Fruit fly (Drosophila melanogaster) whole organism, pupa: Measurements from ENCODE around the gene fws.

Experiments used
- CG10348 ChIP-seq: fragments of 200-800 bp; sonication (Bioruptor generic); IDR thresholded peaks from 2 replicates; pipeline ENCODE4 v1.3.6; 2022; ENCODE audit warnings: missing biosample characterization, missing genetic modification characterization
- CG12605 ChIP-seq: fragments of 200-800 bp; sonication (Bioruptor generic); IDR thresholded peaks from 2 replicates; pipeline ENCODE4 v1.3.6; 2022; ENCODE audit warnings: missing biosample characterization, missing genetic modification characterization
- CG13204 ChIP-seq: fragments of 200-800 bp; sonication (Bioruptor generic); optimal IDR thresholded peaks from 2 replicates; lab custom pipeline; 2018; ENCODE audit warnings: missing biosample characterization, mild to moderate bottlenecking, missing genetic modification characterization, moderate library complexity
- CG14655 ChIP-seq: fragments of 200-800 bp; sonication (Bioruptor generic); optimal IDR thresholded peaks from 3 replicates; lab custom pipeline; 2017; ENCODE audit warnings: mild to moderate bottlenecking, missing biosample characterization, missing genetic modification reagents, missing genetic modification characterization
- CG15710 ChIP-seq: fragments of 200-800 bp; sonication (Bioruptor generic); optimal IDR thresholded peaks from 2 replicates; lab custom pipeline; 2018; ENCODE audit warnings: missing biosample characterization, mild to moderate bottlenecking, missing genetic modification characterization, moderate library complexity
- CG17806 ChIP-seq: fragments of 200-800 bp; sonication (Bioruptor generic); optimal IDR thresholded peaks from 2 replicates; lab custom pipeline; 2018; ENCODE audit warnings: missing biosample characterization, mild to moderate bottlenecking, missing genetic modification characterization, moderate library complexity
- CG32121 ChIP-seq: fragments of 200-800 bp; sonication (Bioruptor generic); IDR thresholded peaks from 2 replicates; pipeline ENCODE4 v1.3.6; 2022; ENCODE audit warnings: missing biosample characterization, missing genetic modification characterization
- CG34367 ChIP-seq: fragments of 200-800 bp; sonication (Bioruptor generic); optimal IDR thresholded peaks from 2 replicates; lab custom pipeline; 2018; ENCODE audit warnings: missing biosample characterization, mild to moderate bottlenecking, missing genetic modification characterization
- CG4496 ChIP-seq: fragments of 200-800 bp; sonication (Bioruptor generic); IDR thresholded peaks from 3 replicates; pipeline ENCODE4 v1.3.6; 2022; ENCODE audit warnings: missing biosample characterization, missing genetic modification characterization
- CG8159 ChIP-seq: fragments of 200-800 bp; sonication (Bioruptor generic); optimal IDR thresholded peaks from 3 replicates; lab custom pipeline; 2018; ENCODE audit warnings: missing biosample characterization, mild to moderate bottlenecking, missing genetic modification characterization, moderate library complexity
- CG8301 ChIP-seq: fragments of 200-800 bp; sonication (Bioruptor generic); optimal IDR thresholded peaks from 2 replicates; lab custom pipeline; 2018; ENCODE audit warnings: missing biosample characterization, mild to moderate bottlenecking, missing genetic modification characterization
- CG9948 ChIP-seq: fragments of 200-800 bp; sonication (Bioruptor generic); optimal IDR thresholded peaks from 2 replicates; lab custom pipeline; 2018; ENCODE audit warnings: missing biosample characterization, mild to moderate bottlenecking, missing genetic modification characterization, moderate library complexity
- D1 ChIP-seq: fragments of 200-800 bp; sonication (Bioruptor generic); optimal IDR thresholded peaks from 2 replicates; lab custom pipeline; 2018; ENCODE audit warnings: missing biosample characterization, mild to moderate bottlenecking, missing genetic modification characterization, moderate library complexity
- EcR ChIP-seq: fragments of 200-800 bp; sonication (Bioruptor generic); optimal IDR thresholded peaks from 3 replicates; lab custom pipeline; 2019; ENCODE audit warnings: missing biosample characterization, missing genetic modification characterization, mild to moderate bottlenecking, moderate library complexity, missing genetic modification reagents
- Ets98B ChIP-seq: fragments of 200-800 bp; sonication (Bioruptor generic); IDR thresholded peaks from 2 replicates; pipeline ENCODE4 v1.3.6; 2022; ENCODE audit warnings: missing biosample characterization, missing genetic modification characterization
- Pif1A ChIP-seq: fragments of 200-800 bp; sonication (Bioruptor generic); optimal IDR thresholded peaks from 3 replicates; lab custom pipeline; 2016; ENCODE audit warnings: missing biosample characterization, missing genetic modification characterization
- Pif1B ChIP-seq: fragments of 200-800 bp; sonication (Bioruptor generic); optimal IDR thresholded peaks from 3 replicates; lab custom pipeline; 2016; ENCODE audit warnings: missing biosample characterization, missing genetic modification characterization
- Snoo ChIP-seq: fragments of 200-800 bp; sonication (Bioruptor generic); optimal IDR thresholded peaks from 3 replicates; lab custom pipeline; 2017; ENCODE audit warnings: missing biosample characterization, mild to moderate bottlenecking, missing genetic modification characterization, inconsistent platforms
- fd96Ca ChIP-seq: fragments of 200-800 bp; sonication (Bioruptor generic); IDR thresholded peaks from 3 replicates; pipeline ENCODE4 v1.3.6; 2022; ENCODE audit warnings: missing biosample characterization, missing genetic modification characterization
- gl ChIP-seq: fragments of 200-800 bp; sonication (Bioruptor generic); optimal IDR thresholded peaks from 2 replicates; lab custom pipeline; 2018; ENCODE audit warnings: missing biosample characterization, mild to moderate bottlenecking, missing genetic modification characterization
- rn ChIP-seq: fragments of 200-800 bp; sonication (Bioruptor generic); IDR thresholded peaks from 2 replicates; pipeline ENCODE4 v1.3.6; 2022; ENCODE audit warnings: missing biosample characterization, missing genetic modification characterization

fws gene

dm6 chr2L:17437594-17437993, 43.2 kb downstream of the fws start:
- TF ChIP-seq CG10348 (GFP tag; lab: Robert Waterston, UW): no peak
- TF ChIP-seq, all 21 proteins: peak for 0

- no peak for TF ChIP-seq Pif1A
These were observed 44.3 kb downstream of the fws start, which contains the start of gene CG33928 for dm6 chr2L:17436500-17436899. TSS of gene CG33928 (minus strand) at chr2L:17436600.

dm6 chr2L:17433030-17433912, 47.6 kb downstream of the fws start, which contains the start of the genes Dif and CG5043:
TSS of gene Dif (minus strand) at chr2L:17433161.
TSS of gene CG5043 (plus strand) at chr2L:17433862.
- no peak for TF ChIP-seq CG10348 (GFP tag; lab: Robert Waterston, UW)
- TF ChIP-seq CG15710 (tag; lab: Kevin White, UChicago): no peak
- TF ChIP-seq D1 (tag; lab: Kevin White, UChicago): no peak
- peak; percentile 46; the same call in 1 of the 3 replicates for TF ChIP-seq CG4496
- TF ChIP-seq Pif1B (GFP tag; lab: Kevin White, UChicago): no peak
- no peak for TF ChIP-seq CG8301 (tag; lab: Kevin White, UChicago)
- no peak for TF ChIP-seq Snoo (tag; lab: Kevin White, UChicago)
- TF ChIP-seq CG13204 (GFP tag; lab: Kevin White, UChicago): no peak
- no peak for TF ChIP-seq CG17806 (tag; lab: Kevin White, UChicago)
- no peak for TF ChIP-seq rn (GFP tag; lab: Robert Waterston, UW)
- no peak for TF ChIP-seq Pif1A
- no peak for TF ChIP-seq fd96Ca (GFP tag; lab: Robert Waterston, UW)
- peak; percentile 36; the same call in 1 of the 2 replicates for TF ChIP-seq Ets98B (GFP tag; lab: Robert Waterston, UW)
- no peak for TF ChIP-seq CG12605

DNA sequence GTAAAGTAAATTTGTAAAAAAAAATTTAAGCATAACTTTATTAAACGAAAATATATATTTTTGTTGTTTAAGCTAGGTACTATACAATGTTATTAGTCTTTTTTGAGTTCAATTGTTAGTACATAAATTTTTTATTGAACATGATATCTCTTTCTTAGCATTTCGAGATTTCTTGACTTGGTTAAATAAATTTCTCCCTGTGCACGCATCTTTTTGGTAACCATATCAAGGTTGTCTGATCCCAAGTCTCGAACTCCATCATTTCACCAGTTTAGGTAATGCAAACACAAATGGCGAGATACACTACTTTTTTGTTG, 49.5 kb downstream of the fws start:
- TF ChIP-seq fd96Ca (GFP tag; lab: Robert Waterston, UW): no peak
- TF ChIP-seq CG32121: peak; percentile 83
- peak; percentile 66 for TF ChIP-seq CG14655 (GFP tag; lab: Kevin White, UChicago)
- TF ChIP-seq CG4496: peak; percentile 74
- no peak for TF ChIP-seq CG34367
- peak; percentile 48 for TF ChIP-seq CG8301 (tag; lab: Kevin White, UChicago)
- peak; percentile 67 for TF ChIP-seq Pif1B (GFP tag; lab: Kevin White, UChicago)
- peak; percentile 55 for TF ChIP-seq Snoo (tag; lab: Kevin White, UChicago)
- no peak for TF ChIP-seq CG15710 (tag; lab: Kevin White, UChicago)
- no peak for TF ChIP-seq EcR (GFP tag; lab: Kevin White, UChicago)
- TF ChIP-seq CG10348 (GFP tag; lab: Robert Waterston, UW): no peak
- TF ChIP-seq CG9948 (tag; lab: Kevin White, UChicago): peak; percentile 43
- TF ChIP-seq Ets98B (GFP tag; lab: Robert Waterston, UW): peak; percentile 40; the same call in 1 of the 2 replicates
- TF ChIP-seq rn (GFP tag; lab: Robert Waterston, UW): no peak
- no peak for TF ChIP-seq CG12605
- TF ChIP-seq D1 (tag; lab: Kevin White, UChicago): no peak
- peak; percentile 68 for TF ChIP-seq Pif1A
- TF ChIP-seq CG17806 (tag; lab: Kevin White, UChicago): no peak
- no peak for TF ChIP-seq CG13204 (GFP tag; lab: Kevin White, UChicago)
- TF ChIP-seq CG8159 (tag; lab: Kevin White, UChicago): peak; percentile 59
- no peak for TF ChIP-seq gl (tag; lab: Kevin White, UChicago)

DNA sequence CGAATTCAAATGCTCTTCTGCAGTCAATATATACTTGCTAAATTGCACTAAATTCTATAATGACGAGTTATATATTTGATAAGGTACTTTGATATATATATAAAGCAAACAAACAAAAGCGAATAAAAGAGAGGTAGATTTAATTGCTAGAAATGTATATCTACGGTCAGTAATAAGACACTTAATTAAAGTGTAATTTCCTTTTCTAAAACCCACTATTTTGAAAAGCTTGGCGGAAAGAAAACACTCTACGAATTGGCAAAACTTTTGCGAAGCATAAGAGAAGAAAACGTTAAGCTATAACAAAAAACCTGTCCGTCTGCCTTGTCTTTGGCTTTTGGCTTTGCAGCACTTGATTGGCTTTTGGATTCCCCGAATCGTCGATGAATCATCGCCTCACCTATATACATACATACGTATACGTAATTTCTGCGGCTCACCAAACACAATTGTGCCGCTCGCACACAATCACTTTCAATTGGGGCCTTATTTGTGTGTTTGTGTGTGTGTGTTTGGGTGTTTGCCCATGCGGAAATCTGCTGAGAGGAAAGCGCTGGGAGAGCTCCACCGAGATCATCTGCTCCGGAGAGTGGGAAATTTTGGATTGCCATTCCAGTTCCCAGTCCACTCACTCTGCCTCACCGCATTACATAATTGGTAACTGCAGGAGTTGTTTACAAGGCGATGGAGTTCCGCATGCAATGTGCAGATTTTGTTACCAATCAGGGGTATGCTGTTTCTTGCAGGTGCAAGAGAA, 50.0 kb downstream of the fws start:
- no peak for TF ChIP-seq CG32121
- TF ChIP-seq CG4496: no peak
- no peak for TF ChIP-seq Pif1A
- TF ChIP-seq rn (GFP tag; lab: Robert Waterston, UW): no peak
- TF ChIP-seq CG9948 (tag; lab: Kevin White, UChicago): no peak
- TF ChIP-seq Ets98B (GFP tag; lab: Robert Waterston, UW): no peak
- 0 out of 3 replicates have a peak, but pooled peaks have one; percentile 44 for TF ChIP-seq fd96Ca (GFP tag; lab: Robert Waterston, UW)
- TF ChIP-seq CG13204 (GFP tag; lab: Kevin White, UChicago): no peak
- TF ChIP-seq CG15710 (tag; lab: Kevin White, UChicago): peak; percentile 75
- TF ChIP-seq CG8301 (tag; lab: Kevin White, UChicago): no peak
- TF ChIP-seq CG8159 (tag; lab: Kevin White, UChicago): no peak
- no peak for TF ChIP-seq Pif1B (GFP tag; lab: Kevin White, UChicago)
- TF ChIP-seq gl (tag; lab: Kevin White, UChicago): no peak
- TF ChIP-seq EcR (GFP tag; lab: Kevin White, UChicago): peak; percentile 37
- TF ChIP-seq CG34367: peak; percentile 44
- TF ChIP-seq CG10348 (GFP tag; lab: Robert Waterston, UW): no peak
- TF ChIP-seq D1 (tag; lab: Kevin White, UChicago): peak; percentile 32
- TF ChIP-seq, all 21 proteins: peak for 5
